Worm (Caenorhabditis elegans) whole organism, L1 larva: ENCODE data around the gene ZK596.3.

Experiments used
- C16A3.4 ChIP-seq: fragments of 150-350 bp; optimal IDR thresholded peaks from 2 replicates; lab custom pipeline; 2014; ENCODE audit warnings: missing biosample characterization, missing genetic modification characterization
- F16B12.6 ChIP-seq: fragments of 150-350 bp; optimal IDR thresholded peaks from 2 replicates; lab custom pipeline; 2014; ENCODE audit warnings: missing biosample characterization, missing genetic modification characterization
- Y116A8C.19 ChIP-seq: sonication (generic microtip); optimal IDR thresholded peaks from 2 replicates; lab custom pipeline; 2016; ENCODE audit warnings: missing compliant biosample characterization, missing genetic modification characterization, borderline replicate concordance
- aha-1 ChIP-seq: fragments of 150-350 bp; optimal IDR thresholded peaks from 2 replicates; lab custom pipeline; 2014; ENCODE audit warnings: missing biosample characterization, missing genetic modification characterization
- alr-1 ChIP-seq: fragments of 200-800 bp; sonication (Bioruptor generic); optimal IDR thresholded peaks from 2 replicates; lab custom pipeline; 2018; ENCODE audit warnings: borderline replicate concordance, mild to moderate bottlenecking, missing genetic modification characterization, missing compliant biosample characterization
- ama-1 ChIP-seq: fragments of 150-350 bp; optimal IDR thresholded peaks from 2 replicates; lab custom pipeline; 2014
- ceh-63 ChIP-seq: fragments of 200-800 bp; sonication (Bioruptor generic); optimal IDR thresholded peaks from 2 replicates; lab custom pipeline; 2018; ENCODE audit warnings: mild to moderate bottlenecking, missing genetic modification characterization, missing compliant biosample characterization
- ceh-8 ChIP-seq: fragments of 200-800 bp; sonication (Bioruptor generic); optimal IDR thresholded peaks from 2 replicates; lab custom pipeline; 2018; ENCODE audit warnings: mild to moderate bottlenecking, missing genetic modification characterization, moderate library complexity, missing compliant biosample characterization
- ceh-82 ChIP-seq, 3 experiments: fragments of 150-350 bp in 1 of 3; sonication (generic microtip) in 2 of 3; optimal IDR thresholded peaks; 2 replicates each; lab custom pipeline; 2014 to 2017; ENCODE audit warnings: missing biosample characterization in 3 of 3, missing genetic modification characterization in 3 of 3
- ceh-88 ChIP-seq: fragments of 200-800 bp; sonication (Bioruptor generic); IDR thresholded peaks from 2 replicates; pipeline ENCODE4 v1.3.6; 2022; ENCODE audit warnings: missing genetic modification characterization, missing compliant biosample characterization
- ceh-90 ChIP-seq: sonication (generic microtip); optimal IDR thresholded peaks from 2 replicates; lab custom pipeline; 2016; ENCODE audit warnings: missing genetic modification characterization, missing compliant biosample characterization
- dpl-1 ChIP-seq, 3 experiments: fragments of 150-350 bp in 2 of 3; sonication (generic microtip) in 1 of 3; optimal IDR thresholded peaks; 2 replicates each; lab custom pipeline; 2014 to 2017; ENCODE audit warnings: missing biosample characterization in 3 of 3, missing genetic modification characterization in 3 of 3, missing genetic modification reagents in 3 of 3
- dsc-1 ChIP-seq: sonication (generic microtip); optimal IDR thresholded peaks from 2 replicates; lab custom pipeline; 2016; ENCODE audit warnings: mild to moderate bottlenecking, missing genetic modification characterization, missing compliant biosample characterization
- efl-3 ChIP-seq: fragments of 200-800 bp; sonication (Bioruptor generic); optimal IDR thresholded peaks from 2 replicates; lab custom pipeline; 2018; ENCODE audit warnings: mild to moderate bottlenecking, missing genetic modification characterization, missing compliant biosample characterization
- egl-13 ChIP-seq: sonication (generic microtip); optimal IDR thresholded peaks from 2 replicates; lab custom pipeline; 2016; ENCODE audit warnings: missing genotype, missing genetic modification reagents, missing genetic modification characterization, missing compliant biosample characterization
- elt-2 ChIP-seq: sonication (generic microtip); optimal IDR thresholded peaks from 2 replicates; lab custom pipeline; 2016; ENCODE audit warnings: missing genetic modification characterization, mild to moderate bottlenecking, inconsistent platforms, missing compliant biosample characterization, missing genetic modification reagents
- ets-5 ChIP-seq: fragments of 200-800 bp; sonication (Bioruptor generic); IDR thresholded peaks from 2 replicates; pipeline ENCODE4 v1.3.6; 2022; ENCODE audit warnings: missing genetic modification characterization, missing compliant biosample characterization
- fkh-4 ChIP-seq: sonication (generic microtip); optimal IDR thresholded peaks from 2 replicates; lab custom pipeline; 2016; ENCODE audit warnings: missing compliant biosample characterization, missing genetic modification characterization, borderline replicate concordance
- fos-1 ChIP-seq: fragments of 150-350 bp; optimal IDR thresholded peaks from 2 replicates; lab custom pipeline; 2014; ENCODE audit warnings: missing biosample characterization, missing genetic modification characterization
- grh-1 ChIP-seq: fragments of 200-800 bp; sonication (Bioruptor generic); IDR thresholded peaks from 2 replicates; pipeline ENCODE4 v1.3.6; 2022; ENCODE audit warnings: missing genetic modification reagents, missing genetic modification characterization, missing compliant biosample characterization
- hlh-17 ChIP-seq: fragments of 200-800 bp; sonication (Bioruptor generic); optimal IDR thresholded peaks from 2 replicates; lab custom pipeline; 2018; ENCODE audit warnings: missing genetic modification characterization, mild to moderate bottlenecking, missing compliant biosample characterization, moderate library complexity, borderline replicate concordance
- hpl-2 ChIP-seq: fragments of 150-350 bp; optimal IDR thresholded peaks from 2 replicates; lab custom pipeline; 2014; ENCODE audit warnings: missing biosample characterization, missing genetic modification reagents, missing genetic modification characterization
- irx-1 ChIP-seq: sonication (generic microtip); optimal IDR thresholded peaks from 2 replicates; lab custom pipeline; 2016; ENCODE audit warnings: missing genetic modification characterization, missing compliant biosample characterization
- isw-1 ChIP-seq: fragments of 200-800 bp; sonication (Bioruptor generic); IDR thresholded peaks from 2 replicates; pipeline ENCODE4 v1.3.6; 2022; ENCODE audit warnings: missing genetic modification characterization, missing compliant biosample characterization
- jun-1 ChIP-seq: fragments of 150-350 bp; optimal IDR thresholded peaks from 2 replicates; lab custom pipeline; 2014; ENCODE audit warnings: missing biosample characterization, missing genetic modification reagents, missing genetic modification characterization
- lin-13 ChIP-seq: fragments of 150-350 bp; optimal IDR thresholded peaks from 2 replicates; lab custom pipeline; 2014; ENCODE audit warnings: missing biosample characterization, missing genetic modification reagents, missing genetic modification characterization
- lin-15B ChIP-seq: fragments of 150-350 bp; sonication (generic microtip); optimal IDR thresholded peaks from 3 replicates; lab custom pipeline; 2014; ENCODE audit warnings: missing biosample characterization, missing genetic modification characterization
- lin-35 ChIP-seq, 2 experiments: fragments of 150-350 bp; optimal IDR thresholded peaks; 2 replicates each; lab custom pipeline; 2014; ENCODE audit warnings: missing biosample characterization in 2 of 2, missing genetic modification characterization in 2 of 2, missing genetic modification reagents in 2 of 2
- lin-39 ChIP-seq: fragments of 150-350 bp; optimal IDR thresholded peaks from 2 replicates; lab custom pipeline; 2014; ENCODE audit warnings: missing biosample characterization, missing genetic modification reagents, missing genetic modification characterization
- lsy-2 ChIP-seq, 2 experiments: fragments of 150-350 bp; optimal IDR thresholded peaks; 2 replicates each; lab custom pipeline; 2014; ENCODE audit warnings: missing biosample characterization in 2 of 2, missing genetic modification characterization in 2 of 2
- mab-9 ChIP-seq: fragments of 200-800 bp; sonication (Bioruptor generic); IDR thresholded peaks from 2 replicates; pipeline ENCODE4 v1.3.6; 2022; ENCODE audit warnings: missing genetic modification reagents, missing genetic modification characterization, missing compliant biosample characterization
- nhr-11 ChIP-seq: fragments of 150-350 bp; optimal IDR thresholded peaks from 2 replicates; lab custom pipeline; 2014; ENCODE audit warnings: missing biosample characterization, missing genetic modification characterization
- nhr-19 ChIP-seq: fragments of 200-800 bp; sonication (Bioruptor generic); conservative IDR thresholded peaks from 2 replicates; pipeline ENCODE4 v1.3.6; 2022; ENCODE audit warnings: missing genetic modification characterization, missing compliant biosample characterization
- nhr-237 ChIP-seq: fragments of 150-350 bp; optimal IDR thresholded peaks from 2 replicates; lab custom pipeline; 2014; ENCODE audit warnings: missing biosample characterization, missing genetic modification characterization
- nhr-28 ChIP-seq: fragments of 150-350 bp; optimal IDR thresholded peaks from 2 replicates; lab custom pipeline; 2014; ENCODE audit warnings: missing biosample characterization, missing genetic modification characterization
- nhr-76 ChIP-seq: sonication (generic microtip); optimal IDR thresholded peaks from 2 replicates; lab custom pipeline; 2017; ENCODE audit warnings: missing biosample characterization, missing genetic modification characterization
- pag-3 ChIP-seq: sonication (generic microtip); optimal IDR thresholded peaks from 2 replicates; lab custom pipeline; 2017; ENCODE audit warnings: missing genetic modification characterization, mild to moderate bottlenecking, missing compliant biosample characterization, antibody characterized with exemption, borderline replicate concordance; ENCODE audit not compliant: insufficient read depth
- pax-3 ChIP-seq: fragments of 200-800 bp; sonication (Bioruptor generic); optimal IDR thresholded peaks from 2 replicates; lab custom pipeline; 2018; ENCODE audit warnings: mild to moderate bottlenecking, missing genetic modification characterization, moderate library complexity, missing compliant biosample characterization
- pqm-1 ChIP-seq: sonication (generic microtip); optimal IDR thresholded peaks from 3 replicates; lab custom pipeline; 2017; ENCODE audit warnings: missing biosample characterization, missing genetic modification characterization
- rnt-1 ChIP-seq: sonication (generic microtip); optimal IDR thresholded peaks from 2 replicates; lab custom pipeline; 2016; ENCODE audit warnings: mild to moderate bottlenecking, missing genetic modification characterization, moderate library complexity, missing compliant biosample characterization
- snpc-4 ChIP-seq: fragments of 150-350 bp; optimal IDR thresholded peaks from 2 replicates; lab custom pipeline; 2014; ENCODE audit warnings: missing biosample characterization, missing genetic modification characterization
- sup-37 ChIP-seq: fragments of 200-800 bp; sonication (Bioruptor generic); optimal IDR thresholded peaks from 2 replicates; lab custom pipeline; 2018; ENCODE audit warnings: mild to moderate bottlenecking, missing genetic modification characterization, missing compliant biosample characterization
- unc-30 ChIP-seq: sonication (generic microtip); optimal IDR thresholded peaks from 2 replicates; lab custom pipeline; 2017; ENCODE audit warnings: missing biosample characterization, missing genetic modification characterization
- unc-62 ChIP-seq: fragments of 150-350 bp; optimal IDR thresholded peaks from 2 replicates; lab custom pipeline; 2014; ENCODE audit warnings: missing biosample characterization, missing genetic modification reagents, missing genetic modification characterization
- unc-98 ChIP-seq: fragments of 200-800 bp; sonication (Bioruptor generic); IDR thresholded peaks from 2 replicates; pipeline ENCODE4 v1.3.6; 2022; ENCODE audit warnings: missing genetic modification characterization, missing compliant biosample characterization
- vab-15 ChIP-seq: sonication (generic microtip); optimal IDR thresholded peaks from 2 replicates; lab custom pipeline; 2017; ENCODE audit warnings: missing genotype, mild to moderate bottlenecking, missing genetic modification characterization, missing compliant biosample characterization
- xbp-1 ChIP-seq: sonication (generic microtip); optimal IDR thresholded peaks from 2 replicates; lab custom pipeline; 2016; ENCODE audit warnings: missing genetic modification characterization, missing compliant biosample characterization
- zip-4 ChIP-seq: fragments of 200-800 bp; sonication (Bioruptor generic); optimal IDR thresholded peaks from 2 replicates; lab custom pipeline; 2018; ENCODE audit warnings: mild to moderate bottlenecking, missing genetic modification characterization, moderate library complexity, missing compliant biosample characterization

ZK596.3 gene

DNA sequence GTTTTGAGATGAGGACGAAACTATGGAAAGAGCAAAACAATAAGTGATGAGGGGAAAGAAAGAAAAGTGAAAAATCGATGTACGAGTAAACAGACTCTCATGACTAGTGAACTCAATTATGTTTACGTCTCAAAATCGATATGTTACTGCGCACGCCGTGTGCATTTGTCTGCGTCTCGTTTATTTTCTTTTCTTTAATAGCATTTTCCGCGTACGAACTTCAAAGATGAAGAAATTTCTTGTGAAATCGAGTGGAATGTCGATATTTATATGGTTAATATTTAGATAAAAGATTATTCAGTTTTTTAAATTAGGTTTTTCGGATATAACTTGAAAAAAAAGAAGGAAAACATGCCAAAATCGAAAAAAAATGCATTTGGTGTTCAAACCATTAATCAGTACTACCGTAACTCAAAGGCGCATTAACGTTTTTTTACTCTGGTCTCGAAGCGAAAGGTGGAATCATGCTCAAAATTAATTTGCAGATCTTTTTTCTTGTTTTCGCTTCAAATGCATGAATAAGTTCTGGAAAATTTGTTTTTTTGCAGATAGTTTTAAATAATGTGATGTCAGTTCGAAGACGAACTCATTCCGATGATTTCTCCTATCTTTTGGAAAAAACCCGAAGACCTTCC lies 32.8 kb upstream of the ZK596.3 start, which contains the start of gene fic-1 (continued):
- TF ChIP-seq dpl-1 (GFP tag; optimal IDR thresholded peaks at IDR 0.05; lab: Kevin White, UChicago) (peak in 1 of 3 experiments; percentile 49), ceh-8 (GFP tag; lab: Kevin White, UChicago) (no peak), nhr-11 (no peak), aha-1 (tag; lab: Kevin White, UChicago) (no peak), grh-1 (GFP tag; lab: Robert Waterston, UW) (no peak), fkh-4 (tag; lab: Kevin White, UChicago) (no peak), ceh-82 (tag; optimal IDR thresholded peaks at IDR 0.05; lab: Kevin White, UChicago) (peak; percentile 60 to 75 (median 63)), lsy-2 (tag; optimal IDR thresholded peaks at IDR 0.05; lab: Kevin White, UChicago) (peak; percentile 60 to 74), alr-1 (tag; lab: Kevin White, UChicago) (no peak), ceh-90 (tag; lab: Kevin White, UChicago) (no peak), F16B12.6 (tag; lab: Kevin White, UChicago) (no peak), hlh-17 (GFP tag; lab: Kevin White, UChicago) (no peak), egl-13 (tag; lab: Kevin White, UChicago) (peak; percentile 51), snpc-4 (tag; lab: Kevin White, UChicago) (peak; percentile 13), nhr-76 (no peak), unc-30 (no peak), lin-15B (tag; lab: Kevin White, UChicago) (no peak), ets-5 (GFP tag; lab: Robert Waterston, UW) (no peak), rnt-1 (tag; lab: Kevin White, UChicago) (peak; percentile 20), nhr-237 (tag; lab: Kevin White, UChicago) (peak; percentile 54), hpl-2 (GFP tag; lab: Kevin White, UChicago) (no peak), vab-15 (tag; lab: Kevin White, UChicago) (no peak), lin-13 (GFP tag; lab: Kevin White, UChicago) (peak; percentile 14), ceh-88 (GFP tag; lab: Robert Waterston, UW) (no peak), unc-62 (GFP tag; lab: Kevin White, UChicago) (no peak), xbp-1 (tag; lab: Kevin White, UChicago) (peak; percentile 46), efl-3 (GFP tag; lab: Kevin White, UChicago) (no peak), nhr-19 (GFP tag; lab: Robert Waterston, UW) (peak; percentile 46), lin-35 (GFP tag; optimal IDR thresholded peaks at IDR 0.05; lab: Kevin White, UChicago) (peak; percentile 51 to 61), ceh-63 (GFP tag; lab: Kevin White, UChicago) (no peak), mab-9 (GFP tag; lab: Robert Waterston, UW) (no peak), ama-1 (lab: Kevin White, UChicago) (no peak), nhr-28 (tag; lab: Kevin White, UChicago) (no peak), irx-1 (tag; lab: Kevin White, UChicago) (peak; percentile 57), Y116A8C.19 (tag; lab: Kevin White, UChicago) (no peak), pqm-1 (no peak)

DNA sequence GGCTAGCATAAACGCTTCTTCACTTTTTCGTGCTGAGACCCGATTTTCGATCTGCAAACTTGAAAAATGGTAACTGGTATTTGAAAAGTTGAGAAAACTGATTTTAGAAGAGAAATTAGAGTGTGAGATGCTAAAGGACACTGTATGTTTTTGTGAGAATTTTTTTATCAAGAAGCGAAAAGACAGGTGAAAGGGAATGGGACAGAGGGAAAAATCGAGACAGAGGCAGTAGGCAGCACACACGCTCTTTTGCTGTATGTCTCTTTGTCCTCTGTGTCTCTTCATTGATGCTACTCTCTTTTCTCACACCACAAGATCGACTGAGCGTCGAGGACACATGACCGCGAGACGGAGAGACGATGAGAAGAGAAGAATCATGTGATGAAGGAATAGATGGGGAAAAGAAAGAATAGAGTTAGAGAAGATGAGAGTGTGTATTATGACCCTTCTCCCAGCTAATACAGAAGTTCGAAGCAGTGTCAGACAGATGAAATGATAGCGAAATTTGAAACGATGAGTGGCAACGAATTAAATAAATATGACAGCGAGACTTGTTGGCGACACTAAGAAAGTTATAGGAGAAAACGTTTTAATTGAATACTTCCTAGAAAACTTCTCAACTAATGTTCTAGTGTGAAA lies 31.8 kb upstream of the ZK596.3 start, which contains the start of gene lgg-2:
Gene lgg-2 (minus strand): TSS at position 51 of the 639 bp plus-strand sequence.
- TF ChIP-seq sup-37 (GFP tag; lab: Kevin White, UChicago) (peak; percentile 73), unc-98 (GFP tag; lab: Robert Waterston, UW) (peak; percentile 29; the same call in 1 of the 2 replicates), lin-15B (tag; lab: Kevin White, UChicago) (no peak), lin-13 (GFP tag; lab: Kevin White, UChicago) (peak; percentile 95), isw-1 (GFP tag; lab: Robert Waterston, UW) (peak; percentile 92), pag-3 (tag; lab: Kevin White, UChicago) (no peak), lin-35 (GFP tag; optimal IDR thresholded peaks at IDR 0.05; lab: Kevin White, UChicago) (peak; percentile 84 to 90), hpl-2 (GFP tag; lab: Kevin White, UChicago) (peak; percentile 39), C16A3.4 (tag; lab: Kevin White, UChicago) (peak; percentile 85), mab-9 (GFP tag; lab: Robert Waterston, UW) (peak; percentile 84), lin-39 (peak; percentile 90), dpl-1 (GFP tag; optimal IDR thresholded peaks at IDR 0.05; lab: Kevin White, UChicago) (peak; percentile 78 to 79 (median 78)), zip-4 (peak; percentile 80), dsc-1 (tag; lab: Kevin White, UChicago) (peak; percentile 93), pax-3 (tag; lab: Kevin White, UChicago) (peak; percentile 86), elt-2 (tag; lab: Kevin White, UChicago) (peak; percentile 89), ets-5 (GFP tag; lab: Robert Waterston, UW) (no peak), fos-1 (tag; lab: Kevin White, UChicago) (peak; percentile 87), lsy-2 (tag; optimal IDR thresholded peaks at IDR 0.05; lab: Kevin White, UChicago) (peak; percentile 95 to 96), jun-1 (tag; lab: Kevin White, UChicago) (peak; percentile 95), xbp-1 (tag; lab: Kevin White, UChicago) (peak; percentile 93)
